Worm (Caenorhabditis elegans) whole organism, midembryonic: ENCODE data around the gene Y39A1A.31.

ENCODE experiments used
- T22C8.4 ChIP-seq: fragments of 200-800 bp; sonication (Bioruptor generic); IDR thresholded peaks from 2 replicates; pipeline ENCODE4 v1.3.6; 2022; ENCODE audit warnings: missing genetic modification characterization, missing compliant biosample characterization
- cog-1 ChIP-seq: sonication (generic microtip); optimal IDR thresholded peaks from 2 replicates; lab custom pipeline; 2016; ENCODE audit warnings: missing genetic modification characterization, missing compliant biosample characterization
- flt-1 ChIP-seq: fragments of 200-800 bp; sonication (Bioruptor generic); IDR thresholded peaks from 2 replicates; pipeline ENCODE4 v1.3.6; 2022; ENCODE audit warnings: missing genetic modification characterization, missing compliant biosample characterization
- klf-2 ChIP-seq: fragments of 200-800 bp; sonication (Bioruptor generic); conservative IDR thresholded peaks from 2 replicates; pipeline ENCODE4 v1.3.6; 2022; ENCODE audit warnings: missing genetic modification reagents, missing genetic modification characterization, missing compliant biosample characterization
- med-1 ChIP-seq: sonication (generic microtip); optimal IDR thresholded peaks from 2 replicates; lab custom pipeline; 2017; ENCODE audit warnings: missing genetic modification characterization, mild to moderate bottlenecking, missing compliant biosample characterization, antibody characterized with exemption, missing genetic modification reagents; ENCODE audit not compliant: insufficient read depth
- ref-1 ChIP-seq: fragments of 200-800 bp; sonication (Bioruptor generic); conservative IDR thresholded peaks from 2 replicates; pipeline ENCODE4 v1.3.6; 2022; ENCODE audit warnings: missing genetic modification reagents, missing genetic modification characterization, missing compliant biosample characterization
- tab-1 ChIP-seq: fragments of 200-800 bp; sonication (Bioruptor generic); IDR thresholded peaks from 2 replicates; pipeline ENCODE4 v1.3.6; 2022; ENCODE audit warnings: missing genetic modification characterization, missing compliant biosample characterization
- ztf-23 ChIP-seq: fragments of 200-800 bp; sonication (Bioruptor generic); IDR thresholded peaks from 2 replicates; pipeline ENCODE4 v1.3.6; 2022; ENCODE audit warnings: missing genetic modification reagents, missing genetic modification characterization, missing compliant biosample characterization
- ztf-29 ChIP-seq: fragments of 200-800 bp; sonication (Bioruptor generic); IDR thresholded peaks from 2 replicates; pipeline ENCODE4 v1.3.6; 2022; ENCODE audit warnings: missing genetic modification reagents, missing genetic modification characterization, missing compliant biosample characterization

The Y39A1A.31 gene

DNA sequence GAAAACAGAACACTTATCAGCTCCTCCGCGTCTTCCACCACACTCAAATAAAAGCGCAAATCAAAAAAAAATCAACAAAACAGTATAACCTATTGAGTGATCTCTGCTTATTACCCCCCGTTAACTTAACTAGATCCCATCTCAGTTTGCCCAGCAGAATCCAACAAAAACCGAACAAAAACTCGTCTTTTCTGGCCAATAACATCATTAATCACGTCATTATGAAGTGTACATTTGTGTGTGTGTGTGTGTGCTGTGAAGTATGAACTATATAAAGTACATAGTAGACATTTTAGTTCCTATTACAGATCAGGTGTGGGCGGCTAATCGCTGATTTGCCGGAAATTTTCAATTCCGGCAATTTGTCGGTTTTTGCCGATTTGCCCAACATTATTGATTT is 29.1 kb upstream of the Y39A1A.31 start:
- TF ChIP-seq ref-1 (GFP tag; lab: Robert Waterston, UW): no peak

ce11 chrIII:10717479-10717878 is 28.5 kb upstream of the Y39A1A.31 start:
- TF ChIP-seq T22C8.4 (GFP tag; lab: Robert Waterston, UW): no peak
- no peak for TF ChIP-seq ztf-29 (GFP tag; lab: Robert Waterston, UW)
- TF ChIP-seq tab-1 (GFP tag; lab: Robert Waterston, UW): no peak
- no peak for TF ChIP-seq klf-2
- TF ChIP-seq flt-1 (GFP tag; lab: Robert Waterston, UW): no peak
- no peak for TF ChIP-seq med-1 (GFP tag; lab: Kevin White, UChicago)

DNA sequence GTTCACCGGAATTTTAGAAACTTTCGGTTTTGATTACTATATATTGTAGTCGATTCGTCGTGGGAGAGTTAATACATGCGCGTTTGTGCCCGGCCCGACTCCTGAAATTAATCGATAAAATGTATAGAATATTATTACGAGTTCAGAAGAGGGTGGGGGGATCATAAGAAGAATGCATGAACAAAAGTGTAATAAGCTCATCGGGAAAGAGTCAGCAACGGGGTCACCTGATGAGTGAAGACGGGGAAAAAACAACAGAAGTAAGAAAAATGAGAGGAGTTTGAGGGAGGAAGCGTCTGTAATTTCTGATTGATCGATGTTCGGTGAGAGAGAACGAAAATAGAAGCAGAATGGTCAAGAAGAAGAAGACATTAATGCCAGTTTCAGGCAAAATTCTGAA is 27.1 kb upstream of the Y39A1A.31 start, which contains the start of gene W09D10.4:
TSS of gene W09D10.4 (minus strand) at position 101 of the 400 bp plus-strand sequence.
- no peak for TF ChIP-seq T22C8.4 (GFP tag; lab: Robert Waterston, UW)
- TF ChIP-seq ztf-23 (GFP tag; lab: Robert Waterston, UW): no peak
- no peak for TF ChIP-seq med-1 (GFP tag; lab: Kevin White, UChicago)

DNA sequence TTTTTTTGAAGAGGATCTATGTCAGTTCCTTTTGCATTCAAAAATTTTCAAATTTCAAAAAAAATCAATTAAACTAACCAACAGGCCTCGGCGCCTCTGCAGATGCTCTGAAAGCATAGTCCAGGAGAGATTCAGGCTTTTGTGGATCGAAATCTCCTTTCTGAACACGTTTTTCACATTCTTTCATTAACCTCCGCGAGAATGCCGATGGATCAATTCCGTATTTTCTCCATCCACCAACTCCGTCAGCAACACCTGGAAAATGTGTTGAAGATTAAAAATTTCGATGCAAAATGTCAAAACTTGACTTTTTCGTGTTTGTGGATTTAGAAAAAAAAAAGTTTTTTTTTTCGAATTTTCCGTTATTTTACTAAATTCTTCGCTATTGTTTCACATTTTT is 25.6 kb upstream of the Y39A1A.31 start:
- TF ChIP-seq tab-1 (GFP tag; lab: Robert Waterston, UW) (no peak), ref-1 (GFP tag; lab: Robert Waterston, UW) (no peak), ztf-23 (GFP tag; lab: Robert Waterston, UW) (no peak), klf-2 (no peak), med-1 (GFP tag; lab: Kevin White, UChicago) (no peak), cog-1 (tag; lab: Kevin White, UChicago) (no peak), T22C8.4 (GFP tag; lab: Robert Waterston, UW) (no peak)

DNA sequence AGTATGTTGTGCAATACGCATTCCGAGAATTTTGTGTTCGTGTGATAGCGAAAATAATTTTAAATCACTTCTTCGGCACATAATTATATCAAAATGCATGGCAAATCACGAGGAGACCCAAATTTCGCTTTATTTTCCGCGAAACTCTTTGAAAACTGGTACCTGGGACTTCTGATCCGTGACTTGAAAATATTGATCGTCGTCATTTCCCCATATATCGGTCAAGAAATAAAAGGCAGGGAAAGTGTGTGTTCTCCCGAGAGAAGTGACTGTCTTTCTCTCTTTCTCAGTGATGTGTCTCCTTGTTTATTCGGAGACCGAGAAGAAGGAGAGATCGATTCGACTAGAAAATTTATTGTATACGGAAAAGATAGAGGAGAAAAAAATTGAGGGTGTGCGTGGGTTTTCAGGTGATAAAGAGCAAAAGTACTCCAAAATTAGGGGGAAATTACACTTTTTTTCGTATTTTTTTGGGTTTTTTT is 22.3 kb upstream of the Y39A1A.31 start, which contains the start of gene W09D10.5:
TSS of gene W09D10.5 (minus strand) at position 345 of the 482 bp plus-strand sequence.
- no peak for TF ChIP-seq T22C8.4 (GFP tag; lab: Robert Waterston, UW)
- 0 out of 2 replicates have a peak, but pooled peaks have one; percentile 6 for TF ChIP-seq flt-1 (GFP tag; lab: Robert Waterston, UW)
- no peak for TF ChIP-seq med-1 (GFP tag; lab: Kevin White, UChicago)

DNA sequence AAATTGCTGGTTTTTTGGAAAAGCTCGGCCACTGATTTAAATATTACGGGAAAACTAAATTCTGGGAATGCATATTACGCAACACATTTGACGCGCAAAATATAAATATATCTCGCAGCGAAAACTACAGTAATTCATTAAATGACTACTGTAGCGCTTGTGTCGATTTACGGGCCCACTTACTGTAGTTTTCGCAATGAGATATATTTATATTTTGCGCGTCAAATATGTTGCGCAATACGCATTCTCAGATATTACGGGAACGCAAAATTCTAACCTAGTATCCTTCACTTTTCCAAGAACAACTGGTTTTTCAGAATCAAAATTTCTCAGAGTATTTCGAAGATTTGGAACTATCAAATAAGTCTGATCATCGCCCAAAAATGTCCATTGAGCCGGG is 20.7 kb upstream of the Y39A1A.31 start:
- TF ChIP-seq flt-1 (GFP tag; lab: Robert Waterston, UW) (no peak), ztf-23 (GFP tag; lab: Robert Waterston, UW) (no peak), med-1 (GFP tag; lab: Kevin White, UChicago) (no peak), tab-1 (GFP tag; lab: Robert Waterston, UW) (no peak), ref-1 (GFP tag; lab: Robert Waterston, UW) (no peak), klf-2 (no peak), cog-1 (tag; lab: Kevin White, UChicago) (no peak), T22C8.4 (GFP tag; lab: Robert Waterston, UW) (no peak), ztf-29 (GFP tag; lab: Robert Waterston, UW) (no peak)

DNA sequence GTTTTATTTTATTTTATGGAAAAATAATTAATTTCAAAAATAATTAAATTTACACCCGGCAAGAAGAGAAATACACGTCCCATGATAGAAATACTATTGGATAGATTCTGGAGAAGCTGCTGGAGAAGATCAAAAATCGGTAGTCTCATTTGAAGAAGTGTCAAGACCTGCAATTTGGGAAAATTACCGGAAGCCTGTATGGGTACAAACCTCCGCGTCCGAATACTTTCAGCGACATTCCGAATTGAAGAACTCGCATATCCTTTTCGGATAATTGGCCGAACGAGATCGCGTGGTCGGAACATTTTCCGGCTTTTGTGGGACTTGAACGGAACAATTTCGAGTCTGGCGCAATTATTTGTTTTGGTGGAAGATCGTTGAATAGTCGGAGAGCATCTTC is 19.5 kb upstream of the Y39A1A.31 start:
- TF ChIP-seq ref-1 (GFP tag; lab: Robert Waterston, UW): no peak
- TF ChIP-seq tab-1 (GFP tag; lab: Robert Waterston, UW): no peak
- no peak for TF ChIP-seq klf-2
- TF ChIP-seq ztf-23 (GFP tag; lab: Robert Waterston, UW): no peak
- no peak for TF ChIP-seq cog-1 (tag; lab: Kevin White, UChicago)
- no peak for TF ChIP-seq T22C8.4 (GFP tag; lab: Robert Waterston, UW)
- no peak for TF ChIP-seq ztf-29 (GFP tag; lab: Robert Waterston, UW)
- TF ChIP-seq flt-1 (GFP tag; lab: Robert Waterston, UW): no peak
- no peak for TF ChIP-seq med-1 (GFP tag; lab: Kevin White, UChicago)

ce11 chrIII:10707461-10707860 is 18.5 kb upstream of the Y39A1A.31 start, which contains the start of gene mrpl-12:
Gene mrpl-12, plus strand, starts transcription at chrIII:10707761.
- TF ChIP-seq T22C8.4 (GFP tag; lab: Robert Waterston, UW) (no peak), klf-2 (no peak), cog-1 (tag; lab: Kevin White, UChicago) (no peak), ztf-23 (GFP tag; lab: Robert Waterston, UW) (no peak), tab-1 (GFP tag; lab: Robert Waterston, UW) (no peak), flt-1 (GFP tag; lab: Robert Waterston, UW) (no peak), ztf-29 (GFP tag; lab: Robert Waterston, UW) (no peak), med-1 (GFP tag; lab: Kevin White, UChicago) (no peak), ref-1 (GFP tag; lab: Robert Waterston, UW) (no peak)

DNA sequence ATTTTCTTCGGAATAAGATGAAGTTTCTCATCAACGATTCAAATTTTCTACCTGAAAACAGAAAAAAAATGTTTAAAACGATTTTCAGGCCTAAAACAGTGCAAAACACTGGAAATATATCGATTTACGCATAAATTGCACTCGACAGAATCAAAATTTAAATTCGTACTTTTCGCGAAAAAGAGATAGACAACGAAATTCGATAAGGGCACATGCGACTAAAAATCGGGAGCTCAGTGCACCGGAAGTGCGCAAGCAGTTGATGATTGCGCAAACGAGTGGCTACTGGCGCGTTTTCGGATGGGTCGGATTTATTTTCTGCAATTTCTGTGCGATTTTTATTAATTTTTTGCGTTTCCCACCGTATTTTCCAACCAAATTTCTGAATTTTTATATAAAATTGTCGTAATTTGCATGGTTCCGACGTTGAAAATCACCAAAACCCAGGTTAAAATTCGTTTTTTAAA is 18.0 kb upstream of the Y39A1A.31 start, which contains the start of the genes Y39A1A.21 and Y39A1A.22:
TSS of gene Y39A1A.21 (minus strand) at position 51 of the 467 bp plus-strand sequence.
TSS of gene Y39A1A.22 (minus strand) at position 57 of the 467 bp plus-strand sequence.
- TF ChIP-seq T22C8.4 (GFP tag; lab: Robert Waterston, UW): peak; percentile 47; the same call in 1 of the 2 replicates
- no peak for TF ChIP-seq cog-1 (tag; lab: Kevin White, UChicago)
- peak; percentile 79; the same call in 1 of the 2 replicates for TF ChIP-seq flt-1 (GFP tag; lab: Robert Waterston, UW)
- no peak for TF ChIP-seq ref-1 (GFP tag; lab: Robert Waterston, UW)
- 0 out of 2 replicates have a peak, but pooled peaks have one; percentile 15 for TF ChIP-seq ztf-29 (GFP tag; lab: Robert Waterston, UW)
- TF ChIP-seq med-1 (GFP tag; lab: Kevin White, UChicago): peak; percentile 55
- no peak for TF ChIP-seq klf-2
- 0 out of 2 replicates have a peak, but pooled peaks have one; percentile 21 for TF ChIP-seq tab-1 (GFP tag; lab: Robert Waterston, UW)
- peak; percentile 91 for TF ChIP-seq ztf-23 (GFP tag; lab: Robert Waterston, UW)
